Worm (Caenorhabditis elegans): ENCODE data around the gene ZK262.19.

DNA sequence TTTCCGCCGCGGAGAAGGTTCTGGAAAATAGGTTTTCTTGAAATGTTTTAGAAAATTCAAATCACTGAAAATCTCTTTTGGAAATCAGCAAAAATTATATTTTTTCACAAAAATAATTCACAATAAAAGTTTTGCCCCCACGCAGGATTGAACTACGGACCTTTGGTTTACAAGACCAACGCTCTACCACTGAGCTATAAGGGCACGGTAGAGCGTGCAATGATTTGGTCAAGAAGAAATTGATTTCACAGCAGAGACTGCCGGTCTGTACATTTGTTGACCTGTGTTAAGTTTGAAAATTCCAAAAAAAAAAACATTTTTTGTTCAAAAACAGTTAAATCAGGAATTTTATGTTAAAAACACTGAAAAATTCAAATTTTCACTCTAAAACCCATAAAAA, 13.1 kb downstream of the ZK262.19 start:
- TF ChIP-seq unc-39 (tag; optimal IDR thresholded peaks at IDR 0.05) (no peak), ztf-4 (tag; optimal IDR thresholded peaks at IDR 0.05) (no peak), elt-2 (tag; optimal IDR thresholded peaks at IDR 0.05) (peak; percentile 14), nhr-28 (tag; optimal IDR thresholded peaks at IDR 0.05) (no peak), nhr-23 (tag; optimal IDR thresholded peaks at IDR 0.05) (no peak), fkh-10 (GFP tag; optimal IDR thresholded peaks at IDR 0.05) (no peak), nhr-77 (tag; optimal IDR thresholded peaks at IDR 0.05) (no peak), snpc-4 (tag; optimal IDR thresholded peaks at IDR 0.05) (no peak), lin-15B (tag; optimal IDR thresholded peaks at IDR 0.05) (no peak)

Measured in whole organism, L3 larva.